Worm (Caenorhabditis elegans): ENCODE data around the gene C24G6.8.

Gene C24G6.8

DNA sequence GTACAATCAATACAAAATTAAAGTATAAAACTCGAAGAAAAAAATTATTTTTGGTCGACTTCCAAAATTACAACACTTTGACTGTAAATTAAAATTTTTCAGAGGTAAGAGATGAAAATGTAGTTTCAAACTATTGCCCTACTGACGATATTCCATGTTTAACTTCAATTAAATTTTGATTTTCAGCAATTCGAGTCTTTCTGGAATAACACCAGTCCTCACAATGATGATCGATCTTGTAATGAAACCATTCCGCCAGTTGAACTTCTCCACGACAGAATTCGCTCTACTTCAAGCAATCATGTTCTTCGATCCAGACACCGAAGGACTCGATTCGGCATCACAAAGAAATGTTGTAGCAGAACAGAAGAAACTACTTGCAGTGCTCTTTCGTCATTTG, 26.5 kb downstream of the C24G6.8 start:
- TF ChIP-seq che-1 (tag; optimal IDR thresholded peaks at IDR 0.05), result no peak
- no peak for TF ChIP-seq sdc-2 (tag; optimal IDR thresholded peaks at IDR 0.05)
- TF ChIP-seq sox-2 (GFP tag; IDR thresholded peaks at IDR 0.05), result no peak
- TF ChIP-seq T23F11.4 (GFP tag; optimal IDR thresholded peaks at IDR 0.05), result no peak
- TF ChIP-seq ref-2 (tag; optimal IDR thresholded peaks at IDR 0.05), result no peak
- no peak for TF ChIP-seq F13H6.1 (tag; optimal IDR thresholded peaks at IDR 0.05)
- no peak for TF ChIP-seq ceh-45 (GFP tag; IDR thresholded peaks at IDR 0.05)
- no peak for TF ChIP-seq madf-2 (tag; optimal IDR thresholded peaks at IDR 0.05)
- TF ChIP-seq ceh-2 (tag; optimal IDR thresholded peaks at IDR 0.05), result no peak
- no peak for TF ChIP-seq unc-42 (tag; optimal IDR thresholded peaks at IDR 0.05)
- no peak for TF ChIP-seq ceh-6 (GFP tag; optimal IDR thresholded peaks at IDR 0.05)
- no peak for TF ChIP-seq K02D7.2 (tag; optimal IDR thresholded peaks at IDR 0.05)

DNA sequence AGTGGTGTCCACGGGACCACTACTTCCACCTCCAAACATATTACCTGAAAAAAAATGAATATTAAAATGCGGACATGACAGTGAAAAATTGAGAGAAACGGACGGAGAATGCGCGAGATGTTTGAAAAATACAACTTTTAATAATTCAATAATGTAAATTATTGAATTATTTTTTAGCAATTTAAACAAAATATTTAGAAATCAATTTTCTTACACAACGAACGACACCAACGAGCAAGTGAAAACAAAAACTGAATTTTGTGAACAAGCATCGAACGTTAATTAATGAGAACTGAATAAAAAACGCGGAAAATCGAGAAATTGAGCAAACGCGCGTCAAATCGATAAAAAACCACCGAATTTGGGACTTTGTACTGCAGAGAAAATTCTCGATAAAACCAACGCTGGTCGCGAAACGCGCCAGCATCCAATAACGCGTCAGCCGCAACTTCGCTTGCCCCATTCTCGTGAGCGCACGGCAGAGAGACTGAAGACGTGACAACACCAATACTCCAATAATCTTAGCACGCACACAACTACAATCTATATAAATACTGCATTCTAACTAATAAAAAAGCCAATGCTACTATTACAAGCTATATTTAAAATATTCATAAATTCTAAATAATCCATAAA, 30.7 kb downstream of the C24G6.8 start, which contains the start of the genes dnj-19 and nhr-47:
dnj-19 (minus strand) TSS at position 51 of the 636 bp plus-strand sequence.
nhr-47 (plus strand) TSS at position 447 of the 636 bp plus-strand sequence.
- TF ChIP-seq K09A11.1 (tag; optimal IDR thresholded peaks at IDR 0.05; ENCODE audit: insufficient read depth), result peak; percentile 37
- TF ChIP-seq F13H6.1 (tag; optimal IDR thresholded peaks at IDR 0.05), result peak; percentile 38
- peak; percentile 81 for TF ChIP-seq ceh-31 (tag; optimal IDR thresholded peaks at IDR 0.05)
- no peak for TF ChIP-seq npax-4 (tag; optimal IDR thresholded peaks at IDR 0.05)
- peak; percentile 29 for TF ChIP-seq ceh-2 (tag; optimal IDR thresholded peaks at IDR 0.05)
- TF ChIP-seq unc-42 (tag; optimal IDR thresholded peaks at IDR 0.05), result peak; percentile 51
- TF ChIP-seq hlh-30 (tag; optimal IDR thresholded peaks at IDR 0.05; ENCODE audit: insufficient read depth), result peak; percentile 26
- peak; percentile 61 for TF ChIP-seq unc-55 (GFP tag; optimal IDR thresholded peaks at IDR 0.05)
- TF ChIP-seq nhr-232 (tag; optimal IDR thresholded peaks at IDR 0.05), result peak; percentile 29
- TF ChIP-seq ref-2 (tag; optimal IDR thresholded peaks at IDR 0.05), result peak; percentile 48
- peak; percentile 1 for TF ChIP-seq hlh-6 (tag; optimal IDR thresholded peaks at IDR 0.05)
- TF ChIP-seq nfya-1 (tag; optimal IDR thresholded peaks at IDR 0.05), result peak; percentile 76
- TF ChIP-seq C08G9.2 (tag; optimal IDR thresholded peaks at IDR 0.05), result no peak
- peak; percentile 44 for TF ChIP-seq ceh-18 (tag; optimal IDR thresholded peaks at IDR 0.05)
- TF ChIP-seq rnt-1 (tag; optimal IDR thresholded peaks at IDR 0.05), result peak; percentile 30
- peak; percentile 54 for TF ChIP-seq pat-9 (tag; optimal IDR thresholded peaks at IDR 0.05)
- TF ChIP-seq dve-1 (tag; optimal IDR thresholded peaks at IDR 0.05), result peak; percentile 7
- TF ChIP-seq pha-2 (tag; optimal IDR thresholded peaks at IDR 0.05), result no peak
- TF ChIP-seq ceh-14 (tag; optimal IDR thresholded peaks at IDR 0.05), result peak; percentile 80
- peak; percentile 12 for TF ChIP-seq syd-9 (tag; optimal IDR thresholded peaks at IDR 0.05)
- peak; percentile 64 for TF ChIP-seq tbx-2 (tag; optimal IDR thresholded peaks at IDR 0.05)
- TF ChIP-seq ceh-24 (tag; optimal IDR thresholded peaks at IDR 0.05), result no peak
- no peak for TF ChIP-seq eyg-1 (tag; optimal IDR thresholded peaks at IDR 0.05)
- peak; percentile 27 for TF ChIP-seq ets-4 (tag; optimal IDR thresholded peaks at IDR 0.05)
- peak; percentile 64 for TF ChIP-seq madf-2 (tag; optimal IDR thresholded peaks at IDR 0.05)
- TF ChIP-seq unc-3 (GFP tag; conservative IDR thresholded peaks at IDR 0.05), result peak; percentile 54; the same call in 1 of the 2 replicates
- no peak for TF ChIP-seq unc-3 (tag; optimal IDR thresholded peaks at IDR 0.05)
- no peak for TF ChIP-seq ceh-6 (GFP tag; optimal IDR thresholded peaks at IDR 0.05)
- TF ChIP-seq T23F11.4 (GFP tag; optimal IDR thresholded peaks at IDR 0.05), result peak; percentile 61
- TF ChIP-seq gmeb-2 (tag; optimal IDR thresholded peaks at IDR 0.05), result peak; percentile 50
- TF ChIP-seq ttx-3 (tag; optimal IDR thresholded peaks at IDR 0.05), result peak; percentile 26
- TF ChIP-seq ceh-48 (tag; optimal IDR thresholded peaks at IDR 0.05), result peak; percentile 88
- peak; percentile 49 for TF ChIP-seq Y22D7AL.16 (tag; optimal IDR thresholded peaks at IDR 0.05)
- TF ChIP-seq ceh-34 (tag; optimal IDR thresholded peaks at IDR 0.05), result peak; percentile 83
- TF ChIP-seq lim-6 (tag; optimal IDR thresholded peaks at IDR 0.05), result no peak
- no peak for TF ChIP-seq pqm-1 (tag; optimal IDR thresholded peaks at IDR 0.05)
- no peak for TF ChIP-seq hlh-15 (tag; optimal IDR thresholded peaks at IDR 0.05)
- TF ChIP-seq sox-4 (tag; optimal IDR thresholded peaks at IDR 0.05), result peak; percentile 16
- TF ChIP-seq sdc-2 (tag; optimal IDR thresholded peaks at IDR 0.05), result peak; percentile 18
- TF ChIP-seq elt-2 (tag; optimal IDR thresholded peaks at IDR 0.05), result peak; percentile 74
- TF ChIP-seq ceh-30 (tag; optimal IDR thresholded peaks at IDR 0.05), result peak; percentile 80
- no peak for TF ChIP-seq ceh-22 (tag; optimal IDR thresholded peaks at IDR 0.05)
- peak; percentile 46 for TF ChIP-seq C38D4.7 (GFP tag; optimal IDR thresholded peaks at IDR 0.05)
- peak; percentile 35 for TF ChIP-seq ceh-19 (GFP tag; optimal IDR thresholded peaks at IDR 0.05)
- peak; percentile 61 for TF ChIP-seq unc-86 (tag; optimal IDR thresholded peaks at IDR 0.05)
- peak; percentile 32; the same call in 1 of the 2 replicates for TF ChIP-seq ceh-45 (GFP tag; IDR thresholded peaks at IDR 0.05)

Measured in whole organism, late embryonic.